Fruit fly (Drosophila melanogaster) Kc167 (cell line): ENCODE results near the gene XRCC1.

ENCODE experiments used
- Myc ChIP-seq: fragments of >200 bp; optimal IDR thresholded peaks from 2 replicates; lab custom pipeline; 2017; ENCODE audit warnings: missing external identifiers
- Sin3A ChIP-seq: fragments of >200 bp; optimal IDR thresholded peaks from 2 replicates; lab custom pipeline; 2018; ENCODE audit warnings: missing external identifiers
- h ChIP-seq: fragments of >200 bp; optimal IDR thresholded peaks from 3 replicates; lab custom pipeline; 2018; ENCODE audit warnings: missing external identifiers
- insv ChIP-seq: fragments of >200 bp; optimal IDR thresholded peaks from 3 replicates; lab custom pipeline; 2018; ENCODE audit warnings: missing external identifiers
- psq ChIP-seq: fragments of >200 bp; optimal IDR thresholded peaks from 2 replicates; lab custom pipeline; 2017; ENCODE audit warnings: missing external identifiers
- ttk ChIP-seq: sonication (Bioruptor generic); optimal IDR thresholded peaks from 2 replicates; lab custom pipeline; 2017; ENCODE audit warnings: missing external identifiers

The XRCC1 gene

dm6 chrX:5358813-5359212 is 29.1 kb downstream of the XRCC1 start:
- TF ChIP-seq h (no peak), Myc (lab: Kevin White, UChicago) (no peak), Sin3A (lab: Kevin White, UChicago) (no peak), insv (lab: Kevin White, UChicago) (no peak), psq (lab: Kevin White, UChicago) (no peak), ttk (lab: Kevin White, UChicago) (no peak)

DNA sequence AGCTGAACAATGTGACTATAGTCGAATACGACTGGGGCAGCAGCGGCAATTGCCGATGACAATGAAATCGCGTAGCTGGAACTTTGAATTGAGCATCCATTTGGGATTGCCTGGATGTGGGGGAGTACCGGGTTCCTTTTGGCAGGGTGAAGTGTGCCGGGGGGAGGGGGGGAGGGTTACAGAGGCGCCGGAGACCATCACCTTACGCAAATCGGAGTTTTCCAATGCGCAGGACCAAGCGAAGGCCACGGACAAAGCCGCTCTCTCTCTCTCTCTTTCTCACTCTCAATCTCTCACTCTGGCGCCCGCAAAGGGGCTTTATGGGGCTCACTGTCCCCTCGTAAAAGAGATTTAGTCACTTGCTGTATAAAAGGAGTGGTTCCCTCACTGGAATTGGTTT is 33.4 kb downstream of the XRCC1 start:
- no peak for TF ChIP-seq Myc (lab: Kevin White, UChicago)
- no peak for TF ChIP-seq insv (lab: Kevin White, UChicago)
- TF ChIP-seq ttk (lab: Kevin White, UChicago) = no peak
- no peak for TF ChIP-seq Sin3A (lab: Kevin White, UChicago)
- no peak for TF ChIP-seq h
- TF ChIP-seq psq (lab: Kevin White, UChicago) = no peak

DNA sequence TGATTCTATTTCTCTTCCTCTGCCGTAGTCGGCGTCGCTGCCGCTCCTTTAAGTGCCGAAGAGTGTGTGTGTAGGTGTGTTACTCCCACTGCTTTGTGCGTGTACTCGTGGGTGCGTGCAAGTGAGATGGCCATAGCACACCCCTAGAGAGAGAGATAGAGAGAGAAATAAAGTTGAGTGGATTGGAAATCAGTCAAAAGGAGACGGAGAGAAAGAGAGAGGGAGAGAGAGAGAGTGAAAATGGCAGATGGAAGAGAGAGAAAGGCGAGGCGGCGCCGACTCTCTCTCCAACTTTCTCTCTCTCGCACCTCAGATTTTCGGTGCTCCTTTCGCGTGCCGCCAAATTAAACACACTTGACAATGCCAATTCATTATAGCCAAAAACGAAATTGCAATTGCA is 34.4 kb downstream of the XRCC1 start:
- TF ChIP-seq h (no peak), insv (lab: Kevin White, UChicago) (no peak), Myc (lab: Kevin White, UChicago) (no peak), ttk (lab: Kevin White, UChicago) (no peak), psq (lab: Kevin White, UChicago) (no peak), Sin3A (lab: Kevin White, UChicago) (no peak)
